Fruit fly (Drosophila melanogaster) whole organism, wandering third instar larva: ENCODE results near the gene Pmvk.

Experiments
- CG32264 ChIP-seq: fragments of 200-800 bp; sonication (Bioruptor generic); optimal IDR thresholded peaks from 2 replicates; lab custom pipeline; 2016; ENCODE audit warnings: missing biosample characterization, missing genetic modification characterization
- Hnf4 ChIP-seq: fragments of 200-800 bp; sonication (Bioruptor generic); optimal IDR thresholded peaks from 2 replicates; lab custom pipeline; 2016; ENCODE audit warnings: missing biosample characterization, mild to moderate bottlenecking, missing genetic modification characterization
- Jra ChIP-seq: sonication (Bioruptor generic); optimal IDR thresholded peaks from 2 replicates; lab custom pipeline; 2016; ENCODE audit warnings: missing biosample characterization, missing genetic modification characterization
- h ChIP-seq: fragments of 200-800 bp; sonication (Bioruptor generic); optimal IDR thresholded peaks from 3 replicates; lab custom pipeline; 2016; ENCODE audit warnings: missing biosample characterization, mild to moderate bottlenecking, missing genetic modification characterization
- tai ChIP-seq: sonication (Bioruptor generic); optimal IDR thresholded peaks from 2 replicates; lab custom pipeline; 2016; ENCODE audit warnings: missing biosample characterization, missing genetic modification characterization

DNA sequence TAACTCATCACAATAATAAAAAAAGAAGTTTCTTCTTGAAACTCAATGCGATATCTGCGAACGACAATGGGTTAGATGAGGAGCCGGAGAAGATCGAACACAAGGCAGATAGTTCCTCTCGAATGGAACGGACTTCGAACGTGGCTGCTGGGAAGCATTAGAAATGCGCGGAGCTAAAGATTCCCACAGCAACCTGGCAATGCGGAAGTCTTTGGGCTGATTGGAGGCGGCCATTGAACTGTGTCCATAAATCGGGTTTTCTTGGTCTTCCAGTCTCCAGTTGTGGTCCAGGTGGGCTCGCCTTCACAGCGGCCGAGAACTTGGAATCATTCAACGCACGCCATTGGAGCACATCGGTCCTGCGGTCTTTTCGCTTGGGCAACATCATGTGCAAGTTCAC lies 39.8 kb downstream of the Pmvk start, which contains the start of gene CG13081:
- TF ChIP-seq Hnf4 (GFP tag; lab: Kevin White, UChicago) (no peak), tai (GFP tag; lab: Kevin White, UChicago) (no peak), CG32264 (GFP tag; lab: Kevin White, UChicago) (no peak), Jra (GFP tag; lab: Kevin White, UChicago) (no peak), h (GFP tag; lab: Kevin White, UChicago) (no peak)
